Fruit fly (Drosophila melanogaster): ENCODE results near the gene Sry-delta.

Gene Sry-delta

DNA sequence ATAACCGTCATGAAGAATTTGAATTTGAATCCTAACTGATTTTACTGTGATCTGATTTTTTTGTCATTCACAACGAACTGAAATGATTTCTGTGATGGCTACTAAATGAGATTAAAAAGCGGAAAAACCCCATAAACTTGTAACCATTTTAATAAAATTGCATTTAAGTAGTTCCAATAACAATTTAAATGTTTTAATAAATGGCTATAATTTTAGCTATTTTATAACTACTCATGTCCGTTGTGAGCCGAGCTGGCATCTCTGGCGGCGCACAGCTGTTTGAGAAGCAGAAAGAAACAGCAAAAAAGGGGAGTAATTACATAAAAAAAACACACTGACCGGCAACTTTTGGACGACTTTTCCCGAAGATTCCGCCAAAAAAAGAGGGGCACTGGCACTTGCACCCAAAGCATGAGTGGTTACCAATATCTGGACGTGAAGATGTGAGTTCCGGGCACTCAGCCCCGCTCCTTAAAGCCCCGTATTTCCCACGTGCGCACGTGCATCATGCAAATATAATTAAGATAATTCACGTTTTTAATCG, 13.5 kb downstream of the Sry-delta start, which contains the start of the genes CG7950 and Rpp14a (continued):
- peak; percentile 53 for TF ChIP-seq CG33557 (GFP tag; optimal IDR thresholded peaks at IDR 0.05)
- peak; percentile 56 for TF ChIP-seq Rx (GFP tag; IDR thresholded peaks at IDR 0.05)
- no peak for TF ChIP-seq fru (optimal IDR thresholded peaks at IDR 0.05)
- peak; percentile 72 for TF ChIP-seq CG11398 (GFP tag; optimal IDR thresholded peaks at IDR 0.05)
- TF ChIP-seq stc (GFP tag; IDR thresholded peaks at IDR 0.05) = peak; percentile 61; the same call in 1 of the 2 replicates
- TF ChIP-seq CG8388 (GFP tag; optimal IDR thresholded peaks at IDR 0.05) = peak; percentile 53
- TF ChIP-seq bsh (GFP tag; optimal IDR thresholded peaks at IDR 0.05) = peak; percentile 70 to 83
- peak; percentile 26 for TF ChIP-seq Fer2 (tag; optimal IDR thresholded peaks at IDR 0.05)
- peak; percentile 22; the same call in 1 of the 2 replicates for TF ChIP-seq CG43689 (GFP tag; IDR thresholded peaks at IDR 0.05)
- TF ChIP-seq pfk (GFP tag; optimal IDR thresholded peaks at IDR 0.05) = no peak
- peak; percentile 19 for TF ChIP-seq CG12071 (GFP tag; optimal IDR thresholded peaks at IDR 0.05)
- TF ChIP-seq cg (GFP tag; optimal IDR thresholded peaks at IDR 0.05) = no peak
- peak; percentile 44 for TF ChIP-seq CG14667 (GFP tag; IDR thresholded peaks at IDR 0.05)
- TF ChIP-seq Antp (GFP tag; optimal IDR thresholded peaks at IDR 0.05) = peak; percentile 42
- peak; percentile 84 for TF ChIP-seq lab (GFP tag; optimal IDR thresholded peaks at IDR 0.05)
- TF ChIP-seq dpn (GFP tag; optimal IDR thresholded peaks at IDR 0.05) = peak; percentile 78 to 79
- no peak for TF ChIP-seq CG7963 (GFP tag; IDR thresholded peaks at IDR 0.05; ENCODE audit: partially characterized antibody)
- TF ChIP-seq BtbVII (GFP tag; optimal IDR thresholded peaks at IDR 0.05) = peak; percentile 39
- peak; percentile 81 for TF ChIP-seq CoRest (tag; optimal IDR thresholded peaks at IDR 0.05)
- TF ChIP-seq ap (GFP tag; IDR thresholded peaks at IDR 0.05) = peak; percentile 73
- TF ChIP-seq Meics (GFP tag; optimal IDR thresholded peaks at IDR 0.05) = peak; percentile 43
- TF ChIP-seq CG14965 (GFP tag; optimal IDR thresholded peaks at IDR 0.05; ENCODE audit: borderline replicate concordance) = no peak
- TF ChIP-seq dimm (GFP tag; IDR thresholded peaks at IDR 0.05) = peak; percentile 29; the same call in 1 of the 2 replicates
- no peak for TF ChIP-seq CG3065 (GFP tag; optimal IDR thresholded peaks at IDR 0.05)
- TF ChIP-seq danr (GFP tag; IDR thresholded peaks at IDR 0.05) = peak; percentile 54
- peak; percentile 45 for TF ChIP-seq Ravus (GFP tag; IDR thresholded peaks at IDR 0.05)
- peak; percentile 28 for TF ChIP-seq Dp (GFP tag; optimal IDR thresholded peaks at IDR 0.05)
- TF ChIP-seq HLHmδ (GFP tag; optimal IDR thresholded peaks at IDR 0.05) = no peak
- no peak for TF ChIP-seq CG1832 (GFP tag; optimal IDR thresholded peaks at IDR 0.05)
- peak; percentile 85 for TF ChIP-seq chn (GFP tag; optimal IDR thresholded peaks at IDR 0.05)
- TF ChIP-seq cas (GFP tag; IDR thresholded peaks at IDR 0.05) = peak; percentile 33; the same call in 1 of the 2 replicates
- TF ChIP-seq ems (GFP tag; optimal IDR thresholded peaks at IDR 0.05) = peak; percentile 85
- TF ChIP-seq slp2 (GFP tag; optimal IDR thresholded peaks at IDR 0.05) = peak; percentile 58
- TF ChIP-seq mirr (GFP tag; optimal IDR thresholded peaks at IDR 0.05) = peak; percentile 19
- TF ChIP-seq esg (GFP tag; conservative IDR thresholded peaks at IDR 0.05) = peak; percentile 79
- peak; percentile 37; the same call in 2 of the 3 replicates for TF ChIP-seq CG17361 (GFP tag; IDR thresholded peaks at IDR 0.05)
- TF ChIP-seq sens (GFP tag) = peak; percentile 97
- TF ChIP-seq hbn (GFP tag; IDR thresholded peaks at IDR 0.05; ENCODE audit: partially characterized antibody) = no peak
- no peak; the same call in 1 of the 2 replicates for TF ChIP-seq Gsc (GFP tag; IDR thresholded peaks at IDR 0.05)
- TF ChIP-seq phol (tag; optimal IDR thresholded peaks at IDR 0.05) = peak; percentile 83
- peak; percentile 64 for TF ChIP-seq her (GFP tag; optimal IDR thresholded peaks at IDR 0.05)
- TF ChIP-seq hkb (optimal IDR thresholded peaks at IDR 0.05) = no peak
- peak; percentile 83 for TF ChIP-seq hkb (GFP tag; IDR thresholded peaks at IDR 0.05)
- TF ChIP-seq wdn (GFP tag; IDR thresholded peaks at IDR 0.05) = peak; percentile 66
- TF ChIP-seq Hand (GFP tag; optimal IDR thresholded peaks at IDR 0.05) = no peak
- no peak for TF ChIP-seq CG16813 (GFP tag; IDR thresholded peaks at IDR 0.05; ENCODE audit: partially characterized antibody)
- TF ChIP-seq CG4707 (GFP tag; optimal IDR thresholded peaks at IDR 0.05) = peak; percentile 5
- TF ChIP-seq CG14014 (GFP tag; IDR thresholded peaks at IDR 0.05) = peak; percentile 80
- peak; percentile 86 for TF ChIP-seq H2.0 (GFP tag; IDR thresholded peaks at IDR 0.05)
- TF ChIP-seq Hmr (GFP tag; optimal IDR thresholded peaks at IDR 0.05) = peak; percentile 79
- no peak for TF ChIP-seq dan (GFP tag; IDR thresholded peaks at IDR 0.05)
